Fruit fly (Drosophila melanogaster) whole organism, embryonic: ENCODE measurements around the gene CG11975.

Experiments
- ATbp ChIP-seq: fragments of 200-800 bp; sonication (Bioruptor generic); optimal IDR thresholded peaks from 2 replicates; lab custom pipeline; 2017; ENCODE audit warnings: missing biosample characterization, mild to moderate bottlenecking, missing genetic modification characterization, missing genetic modification reagents
- Bdp1 ChIP-seq: fragments of 200-800 bp; sonication (Bioruptor generic); optimal IDR thresholded peaks from 3 replicates; lab custom pipeline; 2016; ENCODE audit warnings: missing biosample characterization, missing genetic modification characterization
- C15 ChIP-seq: fragments of 200-800 bp; sonication (Bioruptor generic); IDR thresholded peaks from 3 replicates; pipeline ENCODE4 v1.3.6; 2022; ENCODE audit warnings: missing biosample characterization, missing genetic modification characterization
- CG10209 ChIP-seq: fragments of 200-800 bp; sonication (Bioruptor generic); optimal IDR thresholded peaks from 3 replicates; lab custom pipeline; 2017; ENCODE audit warnings: missing biosample characterization, mild to moderate bottlenecking, missing genetic modification characterization, missing genetic modification reagents
- CG10431 ChIP-seq: fragments of 200-800 bp; sonication (Bioruptor generic); optimal IDR thresholded peaks from 3 replicates; lab custom pipeline; 2018; ENCODE audit warnings: missing biosample characterization, mild to moderate bottlenecking, missing genetic modification characterization
- CG10654 ChIP-seq: fragments of 200-800 bp; sonication (Bioruptor generic); optimal IDR thresholded peaks from 2 replicates; lab custom pipeline; 2016; ENCODE audit warnings: missing biosample characterization, missing genetic modification characterization
- CG11504 ChIP-seq: fragments of 200-800 bp; sonication (Bioruptor generic); optimal IDR thresholded peaks from 3 replicates; lab custom pipeline; 2019; ENCODE audit warnings: missing biosample characterization, mild to moderate bottlenecking, missing genetic modification characterization, moderate library complexity
- CG13775 ChIP-seq: fragments of 200-800 bp; sonication (Bioruptor generic); optimal IDR thresholded peaks from 3 replicates; lab custom pipeline; 2017; ENCODE audit warnings: missing biosample characterization, mild to moderate bottlenecking, missing genetic modification characterization
- CG14860 ChIP-seq: fragments of 200-800 bp; sonication (Bioruptor generic); IDR thresholded peaks from 3 replicates; pipeline ENCODE4 v1.3.6; 2022; ENCODE audit warnings: missing biosample characterization, missing genetic modification characterization; ENCODE audit not compliant: partially characterized antibody
- CG17359 ChIP-seq: fragments of 200-800 bp; sonication (Bioruptor generic); optimal IDR thresholded peaks from 3 replicates; lab custom pipeline; 2018; ENCODE audit warnings: missing biosample characterization, mild to moderate bottlenecking, missing genetic modification characterization, moderate library complexity
- CG18619 ChIP-seq: fragments of 200-800 bp; sonication (Bioruptor generic); optimal IDR thresholded peaks from 3 replicates; lab custom pipeline; 2017; ENCODE audit warnings: missing biosample characterization, mild to moderate bottlenecking, missing genetic modification characterization
- CG2875 ChIP-seq: fragments of 200-800 bp; sonication (Bioruptor generic); optimal IDR thresholded peaks from 2 replicates; lab custom pipeline; 2017; ENCODE audit warnings: missing biosample characterization, mild to moderate bottlenecking, missing genetic modification characterization, missing genetic modification reagents
- CG2889 ChIP-seq: fragments of 200-800 bp; sonication (Bioruptor generic); IDR thresholded peaks from 3 replicates; pipeline ENCODE4 v1.3.6; 2022; ENCODE audit warnings: missing biosample characterization, missing genetic modification characterization
- CG32767 ChIP-seq: fragments of 200-800 bp; sonication (Bioruptor generic); IDR thresholded peaks from 2 replicates; pipeline ENCODE4 v1.3.6; 2022; ENCODE audit warnings: missing biosample characterization, missing genetic modification characterization
- CG3995 ChIP-seq: fragments of 200-800 bp; sonication (Bioruptor generic); optimal IDR thresholded peaks from 3 replicates; lab custom pipeline; 2016; ENCODE audit warnings: missing biosample characterization, missing genetic modification characterization
- CG4328 ChIP-seq: fragments of 200-800 bp; sonication (Bioruptor generic); optimal IDR thresholded peaks from 3 replicates; lab custom pipeline; 2017; ENCODE audit warnings: missing biosample characterization, missing genetic modification reagents, missing genetic modification characterization
- CG4730 ChIP-seq: fragments of 200-800 bp; sonication (Bioruptor generic); IDR thresholded peaks from 2 replicates; pipeline ENCODE4 v1.3.6; 2022; ENCODE audit warnings: missing biosample characterization, missing genetic modification characterization
- CG9609 ChIP-seq: fragments of 200-800 bp; sonication (Bioruptor generic); optimal IDR thresholded peaks from 3 replicates; lab custom pipeline; 2016; ENCODE audit warnings: missing biosample characterization, missing genetic modification characterization
- CG9817 ChIP-seq: fragments of 200-800 bp; sonication (Bioruptor generic); optimal IDR thresholded peaks from 2 replicates; lab custom pipeline; 2018; ENCODE audit warnings: missing biosample characterization, mild to moderate bottlenecking, missing genetic modification characterization, moderate library complexity
- CTCF ChIP-seq: fragments of 200-800 bp; sonication (Bioruptor generic); optimal IDR thresholded peaks from 2 replicates; lab custom pipeline; 2017; ENCODE audit warnings: missing biosample characterization, mild to moderate bottlenecking, missing genetic modification characterization, moderate library complexity
- CrebB ChIP-seq: fragments of 200-800 bp; sonication (Bioruptor generic); optimal IDR thresholded peaks from 3 replicates; lab custom pipeline; 2018; ENCODE audit warnings: missing biosample characterization, mild to moderate bottlenecking, missing genetic modification characterization
- D ChIP-seq, 2 experiments: fragments of 200-800 bp in 1 of 2; fragments of >200 bp in 1 of 2; sonication (Bioruptor generic) in 1 of 2; optimal IDR thresholded peaks; 2 replicates in 1 of 2; 3 replicates in 1 of 2; lab custom pipeline; 2017; ENCODE audit warnings: mild to moderate bottlenecking in 1 of 2, missing biosample characterization in 1 of 2, missing genetic modification characterization in 1 of 2, missing genetic modification reagents in 1 of 2
- Dfd ChIP-seq, 2 experiments: fragments of >200 bp; optimal IDR thresholded peaks; 2 replicates each; lab custom pipeline; 2017; ENCODE audit warnings: missing biosample characterization in 2 of 2, missing genetic modification characterization in 2 of 2
- NC2α ChIP-seq: fragments of 200-800 bp; sonication (Bioruptor generic); optimal IDR thresholded peaks from 2 replicates; lab custom pipeline; 2016; ENCODE audit warnings: missing biosample characterization, missing genetic modification characterization
- Pdp1 ChIP-seq, 2 experiments: fragments of 200-800 bp; sonication (Bioruptor generic); optimal IDR thresholded peaks; 3 replicates each; lab custom pipeline; 2016; ENCODE audit warnings: missing biosample characterization in 2 of 2, missing genetic modification characterization in 2 of 2, mild to moderate bottlenecking in 1 of 2, moderate library complexity in 1 of 2
- Ptx1 ChIP-seq: fragments of 200-800 bp; sonication (Bioruptor generic); IDR thresholded peaks from 2 replicates; pipeline ENCODE4 v1.3.6; 2022; ENCODE audit warnings: missing biosample characterization, missing genetic modification characterization
- Scr ChIP-seq: fragments of 200-800 bp; sonication (Bioruptor generic); IDR thresholded peaks from 2 replicates; pipeline ENCODE4 v1.3.6; 2022; ENCODE audit warnings: missing biosample characterization, missing genetic modification characterization; ENCODE audit not compliant: partially characterized antibody
- Sin3A ChIP-seq: fragments of >200 bp; optimal IDR thresholded peaks from 2 replicates; lab custom pipeline; 2018
- Six4 ChIP-seq: fragments of 200-800 bp; sonication (Bioruptor generic); optimal IDR thresholded peaks from 2 replicates; lab custom pipeline; 2016; ENCODE audit warnings: missing biosample characterization, missing genetic modification characterization
- Ssrp ChIP-seq: fragments of 200-800 bp; sonication (Bioruptor generic); optimal IDR thresholded peaks from 2 replicates; lab custom pipeline; 2018; ENCODE audit warnings: missing biosample characterization, mild to moderate bottlenecking, missing genetic modification characterization, moderate library complexity
- Stat92E ChIP-seq, 3 experiments: fragments of >200 bp in 2 of 3; fragments of 200-800 bp in 1 of 3; sonication (Bioruptor generic) in 1 of 3; optimal IDR thresholded peaks; 2 replicates each; lab custom pipeline; 2017 to 2019; ENCODE audit warnings: missing biosample characterization in 3 of 3, missing genetic modification characterization in 3 of 3, mild to moderate bottlenecking in 1 of 3, moderate library complexity in 1 of 3
- caup ChIP-seq: fragments of 200-800 bp; sonication (Bioruptor generic); optimal IDR thresholded peaks from 3 replicates; lab custom pipeline; 2017; ENCODE audit warnings: missing biosample characterization, mild to moderate bottlenecking, missing genetic modification characterization, moderate library complexity; ENCODE audit not compliant: severe bottlenecking
- chm ChIP-seq: fragments of 200-800 bp; sonication (Bioruptor generic); IDR thresholded peaks from 2 replicates; pipeline ENCODE4 v1.3.6; 2022; ENCODE audit warnings: missing biosample characterization, missing genetic modification characterization
- fd102C ChIP-seq: fragments of 200-800 bp; sonication (Bioruptor generic); optimal IDR thresholded peaks from 2 replicates; lab custom pipeline; 2018; ENCODE audit warnings: missing biosample characterization, mild to moderate bottlenecking, missing genetic modification characterization, moderate library complexity
- gcm ChIP-seq: fragments of 200-800 bp; sonication (Bioruptor generic); optimal IDR thresholded peaks from 2 replicates; lab custom pipeline; 2019; ENCODE audit warnings: missing biosample characterization, mild to moderate bottlenecking, missing genetic modification characterization, moderate library complexity
- grn ChIP-seq: fragments of 200-800 bp; sonication (Bioruptor generic); optimal IDR thresholded peaks from 3 replicates; lab custom pipeline; 2017; ENCODE audit warnings: missing biosample characterization, missing genetic modification characterization
- hth ChIP-seq: fragments of >200 bp; optimal IDR thresholded peaks from 2 replicates; lab custom pipeline; 2017; ENCODE audit warnings: inconsistent platforms
- kah ChIP-seq: fragments of 200-800 bp; sonication (Bioruptor generic); optimal IDR thresholded peaks from 2 replicates; lab custom pipeline; 2018; ENCODE audit warnings: missing biosample characterization, mild to moderate bottlenecking, missing genetic modification characterization
- ken ChIP-seq: fragments of 200-800 bp; sonication (Bioruptor generic); IDR thresholded peaks from 3 replicates; pipeline ENCODE4 v1.3.6; 2022; ENCODE audit warnings: missing biosample characterization, missing genetic modification characterization
- lola ChIP-seq, 3 experiments: fragments of >200 bp in 2 of 3; fragments of 200-800 bp in 1 of 3; sonication (Bioruptor generic) in 1 of 3; optimal IDR thresholded peaks; 2 replicates each; lab custom pipeline; 2017 to 2019; ENCODE audit warnings: missing biosample characterization in 3 of 3, missing genetic modification characterization in 3 of 3, mild to moderate bottlenecking in 1 of 3, moderate library complexity in 1 of 3
- oc ChIP-seq: fragments of 200-800 bp; sonication (Bioruptor generic); optimal IDR thresholded peaks from 2 replicates; lab custom pipeline; 2018; ENCODE audit warnings: missing biosample characterization, mild to moderate bottlenecking, missing genetic modification characterization, moderate library complexity
- pros ChIP-seq: fragments of 200-800 bp; sonication (Bioruptor generic); optimal IDR thresholded peaks from 3 replicates; lab custom pipeline; 2019; ENCODE audit warnings: missing biosample characterization, mild to moderate bottlenecking, missing genetic modification characterization, moderate library complexity
- ranshi ChIP-seq: fragments of 200-800 bp; sonication (Bioruptor generic); IDR thresholded peaks from 2 replicates; pipeline ENCODE4 v1.3.6; 2022; ENCODE audit warnings: missing biosample characterization, missing genetic modification characterization
- run ChIP-seq: fragments of 200-800 bp; sonication (Bioruptor generic); optimal IDR thresholded peaks from 3 replicates; lab custom pipeline; 2018; ENCODE audit warnings: missing biosample characterization, mild to moderate bottlenecking, missing genetic modification characterization
- schlank ChIP-seq: fragments of 200-800 bp; sonication (Bioruptor generic); optimal IDR thresholded peaks from 2 replicates; lab custom pipeline; 2018; ENCODE audit warnings: missing biosample characterization, mild to moderate bottlenecking, missing genetic modification characterization
- slbo ChIP-seq: fragments of 200-800 bp; sonication (Bioruptor generic); IDR thresholded peaks from 2 replicates; pipeline ENCODE4 v1.3.6; 2022; ENCODE audit warnings: missing biosample characterization, missing genetic modification characterization
- tio ChIP-seq: fragments of 200-800 bp; sonication (Bioruptor generic); optimal IDR thresholded peaks from 2 replicates; lab custom pipeline; 2017; ENCODE audit warnings: missing biosample characterization, missing genetic modification characterization, inconsistent platforms
- ttk ChIP-seq: fragments of 200-800 bp; sonication (Bioruptor generic); IDR thresholded peaks from 2 replicates; pipeline ENCODE4 v2.1.2; 2022; ENCODE audit warnings: missing biosample characterization, missing genetic modification characterization
- z ChIP-seq: fragments of 200-800 bp; sonication (Bioruptor generic); IDR thresholded peaks from 3 replicates; pipeline ENCODE4 v1.3.6; 2022; ENCODE audit warnings: missing biosample characterization, missing genetic modification characterization
- zen2 ChIP-seq: fragments of 200-800 bp; sonication (Bioruptor generic); IDR thresholded peaks from 3 replicates; pipeline ENCODE4 v1.3.6; 2022; ENCODE audit warnings: missing biosample characterization, missing genetic modification characterization; ENCODE audit not compliant: partially characterized antibody

The CG11975 gene

DNA sequence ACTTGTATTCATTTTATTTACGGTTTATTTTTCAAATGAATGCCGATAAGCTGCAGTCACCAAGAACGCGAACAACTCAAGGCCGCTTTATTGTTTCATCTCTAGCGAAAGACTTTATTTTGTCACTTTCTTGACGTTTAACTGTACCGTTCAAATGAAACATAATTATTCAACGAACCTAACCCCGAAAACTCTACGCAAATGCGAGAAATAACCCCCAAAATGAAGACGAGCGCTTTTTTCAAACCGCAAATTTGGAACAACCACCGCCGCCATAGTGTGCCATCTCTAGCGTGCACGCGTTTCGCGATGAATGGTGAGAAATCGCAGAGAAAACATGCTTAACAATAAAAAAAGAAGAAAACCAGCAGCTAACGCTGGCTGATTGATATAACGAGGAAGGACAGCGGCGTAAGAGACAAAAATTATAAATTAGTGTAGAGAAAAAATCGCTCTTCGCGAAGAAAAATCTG lies 8.4 kb upstream of the CG11975 start, which contains the start of gene CG11970 (continued):
- TF ChIP-seq CG18619 (GFP tag; lab: Kevin White, UChicago) (peak; percentile 22), caup (no peak), CG4730 (GFP tag; lab: Robert Waterston, UW) (no peak), CG4328 (peak; percentile 21), grn (no peak), Bdp1 (GFP tag; lab: Kevin White, UChicago) (no peak), CG9609 (GFP tag; lab: Kevin White, UChicago) (peak; percentile 42), CG13775 (peak; percentile 39), Scr (GFP tag; lab: Robert Waterston, UW) (peak; percentile 73), C15 (no peak), run (tag; lab: Kevin White, UChicago) (no peak), CG32767 (GFP tag; lab: Robert Waterston, UW) (no peak), tio (GFP tag; lab: Kevin White, UChicago) (no peak), CG2889 (GFP tag; lab: Robert Waterston, UW) (0 out of 3 replicates have a peak, but pooled peaks have one; percentile 30), CG17359 (no peak), CG10431 (GFP tag; lab: Kevin White, UChicago) (no peak), z (GFP tag; lab: Robert Waterston, UW) (no peak), kah (GFP tag; lab: Kevin White, UChicago) (no peak), CG3995 (GFP tag; lab: Kevin White, UChicago) (peak; percentile 20), CG14860 (peak; percentile 26; the same call in 1 of the 3 replicates), CrebB (tag; lab: Kevin White, UChicago) (no peak), Dfd (GFP tag; optimal IDR thresholded peaks at IDR 0.05; lab: Kevin White, UChicago) (no peak), Pdp1 (GFP tag; optimal IDR thresholded peaks at IDR 0.05; lab: Kevin White, UChicago) (peak; percentile 32 to 47), CG10209 (no peak), hth (lab: Kevin White, UChicago) (no peak), schlank (tag; lab: Kevin White, UChicago) (no peak), CTCF (GFP tag; lab: Kevin White, UChicago) (peak; percentile 3), ken (GFP tag; lab: Robert Waterston, UW) (no peak), fd102C (no peak), oc (tag; lab: Kevin White, UChicago) (no peak), Ptx1 (GFP tag; lab: Robert Waterston, UW) (peak; percentile 49), CG2875 (GFP tag; lab: Kevin White, UChicago) (no peak), lola (GFP tag; optimal IDR thresholded peaks at IDR 0.05; lab: Kevin White, UChicago) (peak in 1 of 3 experiments; percentile 34), Six4 (no peak), ttk (GFP tag; lab: Robert Waterston, UW) (no peak), CG11504 (tag; lab: Kevin White, UChicago) (no peak), Stat92E (GFP tag; optimal IDR thresholded peaks at IDR 0.05; lab: Kevin White, UChicago) (no peak), NC2α (GFP tag; lab: Kevin White, UChicago) (no peak), ranshi (GFP tag; lab: Robert Waterston, UW) (no peak), pros (GFP tag; lab: Kevin White, UChicago) (peak; percentile 64), slbo (peak; percentile 73), CG9817 (tag; lab: Kevin White, UChicago) (peak; percentile 49), CG10654 (GFP tag; lab: Kevin White, UChicago) (peak; percentile 17), gcm (GFP tag; lab: Kevin White, UChicago) (no peak), chm (GFP tag; lab: Robert Waterston, UW) (no peak), Ssrp (tag; lab: Kevin White, UChicago) (peak; percentile 14), Sin3A (lab: Kevin White, UChicago) (peak; percentile 79), zen2 (no peak; the same call in 2 of the 3 replicates), D (optimal IDR thresholded peaks at IDR 0.05; lab: Kevin White, UChicago) (no peak), D (GFP tag; optimal IDR thresholded peaks at IDR 0.05; lab: Kevin White, UChicago) (no peak), ATbp (no peak)
